Fruit fly (Drosophila melanogaster) whole organism, embryonic: ENCODE results near the gene CG18302.

Experiments used
- BEAF-32 ChIP-seq: fragments of 200-800 bp; sonication (Bioruptor generic); optimal IDR thresholded peaks from 3 replicates; lab custom pipeline; 2017; ENCODE audit warnings: missing biosample characterization, missing genetic modification characterization, mild to moderate bottlenecking, moderate library complexity, missing genetic modification reagents
- Bteb2 ChIP-seq: fragments of 200-800 bp; sonication (Bioruptor generic); optimal IDR thresholded peaks from 2 replicates; lab custom pipeline; 2016; ENCODE audit warnings: missing biosample characterization, missing genetic modification characterization
- CG10565 ChIP-seq: fragments of 200-800 bp; sonication (Bioruptor generic); optimal IDR thresholded peaks from 3 replicates; lab custom pipeline; 2016; ENCODE audit warnings: missing biosample characterization, mild to moderate bottlenecking, missing genetic modification characterization
- CG11085 ChIP-seq: fragments of 200-800 bp; sonication (Bioruptor generic); IDR thresholded peaks from 2 replicates; pipeline ENCODE4 v1.3.6; 2022; ENCODE audit warnings: missing biosample characterization, missing genetic modification characterization
- CG11247 ChIP-seq: fragments of 200-800 bp; sonication (Bioruptor generic); IDR thresholded peaks from 2 replicates; pipeline ENCODE4 v1.3.6; 2022; ENCODE audit warnings: missing biosample characterization, missing genetic modification characterization
- CG11560 ChIP-seq: fragments of 200-800 bp; sonication (Bioruptor generic); IDR thresholded peaks from 3 replicates; pipeline ENCODE4 v1.3.6; 2022; ENCODE audit warnings: missing biosample characterization, missing genetic modification characterization
- CG11696 ChIP-seq: fragments of 200-800 bp; sonication (Bioruptor generic); IDR thresholded peaks from 2 replicates; pipeline ENCODE4 v1.3.6; 2022; ENCODE audit warnings: missing biosample characterization, missing genetic modification characterization
- CG12219 ChIP-seq: fragments of 200-800 bp; sonication (Bioruptor generic); optimal IDR thresholded peaks from 3 replicates; lab custom pipeline; 2018; ENCODE audit warnings: missing biosample characterization, mild to moderate bottlenecking, missing genetic modification characterization
- CG13775 ChIP-seq: fragments of 200-800 bp; sonication (Bioruptor generic); optimal IDR thresholded peaks from 3 replicates; lab custom pipeline; 2017; ENCODE audit warnings: missing biosample characterization, mild to moderate bottlenecking, missing genetic modification characterization
- CG14050 ChIP-seq: fragments of 200-800 bp; sonication (Bioruptor generic); IDR thresholded peaks from 3 replicates; pipeline ENCODE4 v1.3.6; 2022; ENCODE audit warnings: missing biosample characterization, missing genetic modification characterization
- CG1792 ChIP-seq: fragments of 200-800 bp; sonication (Bioruptor generic); optimal IDR thresholded peaks from 2 replicates; lab custom pipeline; 2016; ENCODE audit warnings: missing biosample characterization, missing genetic modification characterization
- CG2875 ChIP-seq: fragments of 200-800 bp; sonication (Bioruptor generic); optimal IDR thresholded peaks from 2 replicates; lab custom pipeline; 2017; ENCODE audit warnings: missing biosample characterization, mild to moderate bottlenecking, missing genetic modification characterization, missing genetic modification reagents
- CG31224 ChIP-seq: fragments of 200-800 bp; sonication (Bioruptor generic); IDR thresholded peaks from 2 replicates; pipeline ENCODE4 v1.3.6; 2022; ENCODE audit warnings: missing biosample characterization, missing genetic modification characterization
- CG32532 ChIP-seq: fragments of 200-800 bp; sonication (Bioruptor generic); IDR thresholded peaks from 2 replicates; pipeline ENCODE4 v1.3.6; 2022; ENCODE audit warnings: missing biosample characterization, missing genetic modification characterization
- CG4424 ChIP-seq: fragments of 200-800 bp; sonication (Bioruptor generic); optimal IDR thresholded peaks from 3 replicates; lab custom pipeline; 2016; ENCODE audit warnings: missing biosample characterization, missing genetic modification characterization
- CG4707 ChIP-seq: fragments of 200-800 bp; sonication (Bioruptor generic); optimal IDR thresholded peaks from 2 replicates; lab custom pipeline; 2018; ENCODE audit warnings: missing biosample characterization, mild to moderate bottlenecking, missing genetic modification characterization, moderate library complexity
- CG4730 ChIP-seq: fragments of 200-800 bp; sonication (Bioruptor generic); IDR thresholded peaks from 2 replicates; pipeline ENCODE4 v1.3.6; 2022; ENCODE audit warnings: missing biosample characterization, missing genetic modification characterization
- CG7745 ChIP-seq: fragments of 200-800 bp; sonication (Bioruptor generic); optimal IDR thresholded peaks from 2 replicates; lab custom pipeline; 2018; ENCODE audit warnings: missing biosample characterization, mild to moderate bottlenecking, missing genetic modification characterization, moderate library complexity
- CG7786 ChIP-seq: fragments of 200-800 bp; sonication (Bioruptor generic); optimal IDR thresholded peaks from 2 replicates; lab custom pipeline; 2016; ENCODE audit warnings: missing biosample characterization, missing genetic modification characterization
- CG7839 ChIP-seq: fragments of 200-800 bp; sonication (Bioruptor generic); optimal IDR thresholded peaks from 3 replicates; lab custom pipeline; 2018; ENCODE audit warnings: missing biosample characterization, mild to moderate bottlenecking, missing genetic modification characterization, moderate library complexity
- CG9727 ChIP-seq: fragments of 200-800 bp; sonication (Bioruptor generic); optimal IDR thresholded peaks from 3 replicates; lab custom pipeline; 2017; ENCODE audit warnings: missing biosample characterization, mild to moderate bottlenecking, missing genetic modification characterization
- CG9797 ChIP-seq: fragments of 200-800 bp; sonication (Bioruptor generic); optimal IDR thresholded peaks from 3 replicates; lab custom pipeline; 2018; ENCODE audit warnings: missing biosample characterization, mild to moderate bottlenecking, missing genetic modification characterization
- Dll ChIP-seq: fragments of 200-800 bp; sonication (Bioruptor generic); IDR thresholded peaks from 4 replicates; pipeline ENCODE4 v1.3.6; 2022; ENCODE audit warnings: missing biosample characterization, missing genetic modification characterization; ENCODE audit not compliant: partially characterized antibody
- E2f2 ChIP-seq: fragments of 200-800 bp; sonication (Bioruptor generic); IDR thresholded peaks from 2 replicates; pipeline ENCODE4 v1.3.6; 2022; ENCODE audit warnings: missing biosample characterization, missing genetic modification characterization
- HLHmδ ChIP-seq: fragments of 200-800 bp; sonication (Bioruptor generic); optimal IDR thresholded peaks from 2 replicates; lab custom pipeline; 2018; ENCODE audit warnings: missing biosample characterization, mild to moderate bottlenecking, missing genetic modification characterization, moderate library complexity
- Hand ChIP-seq: fragments of 200-800 bp; sonication (Bioruptor generic); optimal IDR thresholded peaks from 2 replicates; lab custom pipeline; 2017; ENCODE audit warnings: mild to moderate bottlenecking, missing biosample characterization, missing genetic modification reagents, missing genetic modification characterization
- HmgZ ChIP-seq: fragments of 200-800 bp; sonication (Bioruptor generic); optimal IDR thresholded peaks from 2 replicates; lab custom pipeline; 2018; ENCODE audit warnings: missing biosample characterization, mild to moderate bottlenecking, missing genetic modification characterization
- Med ChIP-seq: fragments of 200-800 bp; sonication (Bioruptor generic); peaks from one replicate; lab custom pipeline; 2016; ENCODE audit warnings: missing biosample characterization, missing genetic modification characterization, mild to moderate bottlenecking, inconsistent platforms, moderate library complexity
- Myb ChIP-seq: fragments of 200-800 bp; sonication (Bioruptor generic); optimal IDR thresholded peaks from 2 replicates; lab custom pipeline; 2016; ENCODE audit warnings: missing biosample characterization, missing genetic modification characterization
- Nf-YB ChIP-seq: fragments of 200-800 bp; sonication (Bioruptor generic); optimal IDR thresholded peaks from 3 replicates; lab custom pipeline; 2019; ENCODE audit warnings: missing biosample characterization, mild to moderate bottlenecking, missing genetic modification characterization, moderate library complexity
- PHDP ChIP-seq: fragments of 200-800 bp; sonication (Bioruptor generic); optimal IDR thresholded peaks from 3 replicates; lab custom pipeline; 2018; ENCODE audit warnings: missing biosample characterization, mild to moderate bottlenecking, missing genetic modification characterization, moderate library complexity
- Vsx1 ChIP-seq: fragments of 200-800 bp; sonication (Bioruptor generic); optimal IDR thresholded peaks from 2 replicates; lab custom pipeline; 2017; ENCODE audit warnings: missing biosample characterization, mild to moderate bottlenecking, missing genetic modification characterization, missing genetic modification reagents
- Xrp1 ChIP-seq: fragments of 200-800 bp; sonication (Bioruptor generic); IDR thresholded peaks from 2 replicates; pipeline ENCODE4 v1.3.6; 2022; ENCODE audit warnings: missing biosample characterization, missing genetic modification characterization
- aop ChIP-seq: fragments of 200-800 bp; sonication (Bioruptor generic); IDR thresholded peaks from 2 replicates; pipeline ENCODE4 v1.3.6; 2022; ENCODE audit warnings: missing biosample characterization, missing genetic modification characterization
- ash1 ChIP-seq: fragments of 200-800 bp; sonication (Bioruptor generic); optimal IDR thresholded peaks from 2 replicates; lab custom pipeline; 2018; ENCODE audit warnings: missing biosample characterization, mild to moderate bottlenecking, missing genetic modification characterization
- eve ChIP-seq, 2 experiments: fragments of >200 bp; optimal IDR thresholded peaks; 2 replicates each; lab custom pipeline; 2017; ENCODE audit warnings: missing biosample characterization in 2 of 2, missing genetic modification characterization in 2 of 2
- fd64A ChIP-seq: fragments of 200-800 bp; sonication (Bioruptor generic); optimal IDR thresholded peaks from 3 replicates; lab custom pipeline; 2018; ENCODE audit warnings: missing biosample characterization, mild to moderate bottlenecking, missing genetic modification characterization
- ftz-f1 ChIP-seq: fragments of 200-800 bp; sonication (Bioruptor generic); optimal IDR thresholded peaks from 2 replicates; lab custom pipeline; 2016; ENCODE audit warnings: missing biosample characterization, missing genetic modification characterization
- gcm ChIP-seq: fragments of 200-800 bp; sonication (Bioruptor generic); optimal IDR thresholded peaks from 2 replicates; lab custom pipeline; 2019; ENCODE audit warnings: missing biosample characterization, mild to moderate bottlenecking, missing genetic modification characterization, moderate library complexity
- gsb ChIP-seq: fragments of 200-800 bp; sonication (Bioruptor generic); IDR thresholded peaks from 2 replicates; pipeline ENCODE4 v1.3.6; 2022; ENCODE audit warnings: missing biosample characterization, missing genetic modification characterization
- onecut ChIP-seq: fragments of 200-800 bp; sonication (Bioruptor generic); IDR thresholded peaks from 2 replicates; pipeline ENCODE4 v1.3.6; 2022; ENCODE audit warnings: missing biosample characterization, missing genetic modification characterization
- pan ChIP-seq, 4 experiments: fragments of >200 bp in 3 of 4; fragments of 200-800 bp in 1 of 4; sonication (Bioruptor generic) in 1 of 4; optimal IDR thresholded peaks in 3 of 4; IDR thresholded peaks in 1 of 4; 2 replicates each; pipeline versions ENCODE4 v1.3.6 to Lab custom; 2017 to 2022; ENCODE audit warnings: missing biosample characterization in 2 of 4, missing genetic modification characterization in 2 of 4, mixed read lengths in 1 of 4
- pita ChIP-seq: fragments of 200-800 bp; sonication (Bioruptor generic); optimal IDR thresholded peaks from 2 replicates; lab custom pipeline; 2017; ENCODE audit warnings: missing biosample characterization, mild to moderate bottlenecking, missing genetic modification characterization
- pzg ChIP-seq: fragments of 200-800 bp; sonication (Bioruptor generic); optimal IDR thresholded peaks from 3 replicates; lab custom pipeline; 2018; ENCODE audit warnings: missing biosample characterization, mild to moderate bottlenecking, missing genetic modification characterization, moderate library complexity
- sens ChIP-seq: fragments of 200-800 bp; sonication (Bioruptor generic); peaks from one replicate; lab custom pipeline; 2016; ENCODE audit warnings: missing biosample characterization, missing genetic modification characterization
- sima ChIP-seq: fragments of 200-800 bp; sonication (Bioruptor generic); optimal IDR thresholded peaks from 2 replicates; lab custom pipeline; 2016; ENCODE audit warnings: missing biosample characterization, missing genetic modification characterization
- stc ChIP-seq: fragments of 200-800 bp; sonication (Bioruptor generic); IDR thresholded peaks from 2 replicates; pipeline ENCODE4 v1.3.6; 2022; ENCODE audit warnings: missing biosample characterization, missing genetic modification characterization
- sug ChIP-seq: fragments of 200-800 bp; optimal IDR thresholded peaks from 2 replicates; lab custom pipeline; 2019; ENCODE audit warnings: missing biosample characterization, mild to moderate bottlenecking, missing genetic modification characterization, moderate library complexity
- wdn ChIP-seq: fragments of 200-800 bp; sonication (Bioruptor generic); IDR thresholded peaks from 2 replicates; pipeline ENCODE4 v1.3.6; 2022; ENCODE audit warnings: missing biosample characterization, missing genetic modification characterization

Gene CG18302

dm6 chr2L:10506557-10507252, 27.4 kb upstream of the CG18302 start, which contains the start of the genes Myo31DF and CG6094 (continued):
- TF ChIP-seq CG11560 (tag; lab: Robert Waterston, UW) (no peak), CG10565 (GFP tag; lab: Kevin White, UChicago) (no peak), sens (GFP tag; lab: Kevin White, UChicago) (peak; percentile 74), Xrp1 (GFP tag; lab: Robert Waterston, UW) (peak; percentile 29; the same call in 1 of the 2 replicates), pan (optimal IDR thresholded peaks at IDR 0.05; lab: Kevin White, UChicago) (no peak), pan (GFP tag; optimal IDR thresholded peaks at IDR 0.05 in 1 of 2, IDR thresholded peaks at IDR 0.05 in 1 of 2) (peak in 1 of 2 experiments; percentile 17), sug (peak; percentile 61), pzg (GFP tag; lab: Kevin White, UChicago) (peak; percentile 98), wdn (no peak), CG14050 (GFP tag; lab: Robert Waterston, UW) (no peak), CG11247 (GFP tag; lab: Robert Waterston, UW) (no peak), CG12219 (GFP tag; lab: Kevin White, UChicago) (no peak), CG2875 (GFP tag; lab: Kevin White, UChicago) (no peak), CG7786 (GFP tag; lab: Kevin White, UChicago) (peak; percentile 38), Myb (GFP tag; lab: Kevin White, UChicago) (peak; percentile 68), pita (GFP tag; lab: Kevin White, UChicago) (peak; percentile 95), BEAF-32 (GFP tag; lab: Kevin White, UChicago) (peak; percentile 61), gsb (no peak), CG9727 (GFP tag; lab: Kevin White, UChicago) (peak; percentile 33), Nf-YB (no peak), CG4707 (GFP tag; lab: Kevin White, UChicago) (no peak), ftz-f1 (GFP tag; lab: Kevin White, UChicago) (peak; percentile 48), gcm (GFP tag; lab: Kevin White, UChicago) (no peak), CG1792 (GFP tag; lab: Kevin White, UChicago) (no peak), E2f2 (GFP tag; lab: Robert Waterston, UW) (peak; percentile 97), aop (GFP tag; lab: Robert Waterston, UW) (no peak; the same call in 1 of the 2 replicates), stc (no peak), eve (GFP tag; optimal IDR thresholded peaks at IDR 0.05; lab: Kevin White, UChicago) (no peak), CG7745 (tag; lab: Kevin White, UChicago) (no peak), CG31224 (GFP tag; lab: Robert Waterston, UW) (no peak; the same call in 1 of the 2 replicates), CG11085 (GFP tag; lab: Robert Waterston, UW) (no peak), Med (peak; percentile 93), HmgZ (tag; lab: Kevin White, UChicago) (peak; percentile 81), CG9797 (GFP tag; lab: Kevin White, UChicago) (peak; percentile 99), HLHmδ (GFP tag; lab: Kevin White, UChicago) (peak; percentile 79), CG4730 (no peak), sima (GFP tag; lab: Kevin White, UChicago) (no peak), Dll (GFP tag; lab: Robert Waterston, UW) (no peak), Hand (no peak), CG11696 (GFP tag; lab: Robert Waterston, UW) (0 out of 2 replicates have a peak, but pooled peaks have one; percentile 17), Vsx1 (GFP tag; lab: Kevin White, UChicago) (peak; percentile 59), CG32532 (GFP tag; lab: Robert Waterston, UW) (peak; percentile 51; the same call in 1 of the 2 replicates), PHDP (peak; percentile 10), ash1 (peak; percentile 20), Bteb2 (no peak), onecut (GFP tag; lab: Robert Waterston, UW) (no peak), CG13775 (no peak), CG4424 (peak; percentile 25), CG7839 (peak; percentile 8), fd64A (peak; percentile 1)
